Worm (Caenorhabditis elegans) whole organism, mixed stage, embryonic: Measurements from ENCODE around the gene F56C9.3.
A peak's percentile ranks its signal among the peaks of the same experiment; 100 is the strongest.

ENCODE experiments used
- M03D4.4 ChIP-seq: sonication (generic microtip); optimal IDR thresholded peaks from 2 replicates; lab custom pipeline; 2017; ENCODE audit warnings: mild to moderate bottlenecking, missing genetic modification characterization, missing compliant biosample characterization
- bed-3 ChIP-seq: fragments of 200-800 bp; sonication (Bioruptor generic); optimal IDR thresholded peaks from 3 replicates; lab custom pipeline; 2018; ENCODE audit warnings: mild to moderate bottlenecking, missing genetic modification characterization, moderate library complexity, missing compliant biosample characterization
- ceh-83 ChIP-seq: fragments of 200-800 bp; sonication (Bioruptor generic); optimal IDR thresholded peaks from 2 replicates; lab custom pipeline; 2018; ENCODE audit warnings: mild to moderate bottlenecking, missing genetic modification characterization, missing compliant biosample characterization
- ces-1 ChIP-seq: fragments of 150-350 bp; optimal IDR thresholded peaks from 2 replicates; lab custom pipeline; 2014; ENCODE audit warnings: missing biosample characterization, missing genetic modification reagents, missing genetic modification characterization
- elt-3 ChIP-seq: fragments of 150-350 bp; optimal IDR thresholded peaks from 2 replicates; lab custom pipeline; 2014; ENCODE audit warnings: missing biosample characterization, missing genetic modification characterization
- mep-1 ChIP-seq: fragments of 150-350 bp; optimal IDR thresholded peaks from 2 replicates; lab custom pipeline; 2017; ENCODE audit warnings: missing biosample characterization, missing genetic modification reagents, missing genetic modification characterization, inconsistent platforms
- nhr-12 ChIP-seq: fragments of 150-350 bp; optimal IDR thresholded peaks from 2 replicates; lab custom pipeline; 2014; ENCODE audit warnings: missing biosample characterization, missing genetic modification characterization
- pha-4 ChIP-seq: fragments of 150-350 bp; optimal IDR thresholded peaks from 2 replicates; lab custom pipeline; 2018; ENCODE audit warnings: missing biosample characterization, missing genetic modification reagents, missing genetic modification characterization
- sem-2 ChIP-seq: fragments of 200-800 bp; sonication (Bioruptor generic); optimal IDR thresholded peaks from 2 replicates; lab custom pipeline; 2018; ENCODE audit warnings: mild to moderate bottlenecking, missing genetic modification characterization, missing compliant biosample characterization
- snpc-4 ChIP-seq: fragments of 150-350 bp; optimal IDR thresholded peaks from 2 replicates; lab custom pipeline; 2014; ENCODE audit warnings: missing biosample characterization, missing genetic modification characterization
- unc-39 ChIP-seq: fragments of 150-350 bp; optimal IDR thresholded peaks from 2 replicates; lab custom pipeline; 2014; ENCODE audit warnings: missing biosample characterization, missing genetic modification characterization

DNA sequence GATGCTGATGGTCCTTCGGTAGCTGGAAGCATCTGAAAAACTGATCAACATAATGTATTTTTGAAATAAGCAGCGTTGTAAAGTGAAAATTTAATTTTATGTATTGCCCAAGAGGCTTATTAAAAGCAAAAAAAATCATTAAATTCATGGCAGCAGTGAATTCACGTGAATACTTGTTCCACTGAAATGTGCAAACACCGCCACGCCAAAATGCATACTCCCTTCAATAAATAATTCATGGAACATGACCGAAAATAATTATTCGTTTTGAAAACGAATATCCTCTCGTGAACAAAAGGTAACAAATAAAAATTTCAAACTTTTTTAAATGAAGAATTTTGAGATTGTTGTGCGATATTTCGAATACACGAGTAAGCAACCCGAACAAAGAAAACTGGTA lies 46.3 kb downstream of the F56C9.3 start, which contains the start of gene F08F8.10:
- TF ChIP-seq nhr-12 (tag; lab: Kevin White, UChicago) = no peak
- no peak for TF ChIP-seq pha-4 (tag; lab: Kevin White, UChicago)
- no peak for TF ChIP-seq unc-39 (tag; lab: Kevin White, UChicago)
- TF ChIP-seq bed-3 (GFP tag; lab: Kevin White, UChicago) = no peak
- no peak for TF ChIP-seq ceh-83 (GFP tag; lab: Kevin White, UChicago)
- no peak for TF ChIP-seq M03D4.4
- peak; percentile 0 for TF ChIP-seq ces-1 (GFP tag; lab: Kevin White, UChicago)
- TF ChIP-seq sem-2 = no peak
- TF ChIP-seq elt-3 (tag; lab: Kevin White, UChicago) = no peak
- no peak for TF ChIP-seq mep-1 (tag; lab: Kevin White, UChicago)
- no peak for TF ChIP-seq snpc-4 (tag; lab: Kevin White, UChicago)
